Fruit fly (Drosophila melanogaster) ovary, adult (tissue): Measurements from ENCODE around the gene ChAT.

ENCODE experiments used
- CG17801 ChIP-seq: fragments of 200-800 bp; optimal IDR thresholded peaks from 2 replicates; lab custom pipeline; 2019; ENCODE audit warnings: missing biosample characterization, mild to moderate bottlenecking, missing genetic modification characterization, moderate library complexity; ENCODE audit not compliant: partially characterized antibody

ChAT gene

DNA sequence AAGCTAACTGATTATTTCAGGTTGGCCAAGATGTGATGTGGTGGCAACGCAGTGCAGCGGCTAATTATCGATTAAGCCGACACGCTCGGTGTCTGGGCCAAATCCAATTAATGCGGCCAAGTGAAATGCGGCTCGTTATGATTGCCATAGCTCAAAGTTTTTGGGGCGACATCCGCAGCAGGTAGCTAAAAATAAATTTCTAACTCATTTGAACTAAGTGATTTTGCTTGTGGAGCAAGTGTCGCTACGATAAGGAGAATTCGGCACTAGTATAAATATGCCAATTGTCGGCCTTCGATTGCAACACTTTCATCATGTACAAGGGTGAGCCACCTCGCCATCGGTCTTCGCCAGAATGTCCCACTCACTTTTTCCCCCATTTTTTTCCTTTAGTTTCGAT, 10.3 kb upstream of the ChAT start, which contains the start of gene CG34282:
Gene CG34282 (plus strand): TSS at position 301 of the 400 bp plus-strand sequence.
- TF ChIP-seq CG17801 (GFP tag; lab: Kevin White, UChicago) = no peak

DNA sequence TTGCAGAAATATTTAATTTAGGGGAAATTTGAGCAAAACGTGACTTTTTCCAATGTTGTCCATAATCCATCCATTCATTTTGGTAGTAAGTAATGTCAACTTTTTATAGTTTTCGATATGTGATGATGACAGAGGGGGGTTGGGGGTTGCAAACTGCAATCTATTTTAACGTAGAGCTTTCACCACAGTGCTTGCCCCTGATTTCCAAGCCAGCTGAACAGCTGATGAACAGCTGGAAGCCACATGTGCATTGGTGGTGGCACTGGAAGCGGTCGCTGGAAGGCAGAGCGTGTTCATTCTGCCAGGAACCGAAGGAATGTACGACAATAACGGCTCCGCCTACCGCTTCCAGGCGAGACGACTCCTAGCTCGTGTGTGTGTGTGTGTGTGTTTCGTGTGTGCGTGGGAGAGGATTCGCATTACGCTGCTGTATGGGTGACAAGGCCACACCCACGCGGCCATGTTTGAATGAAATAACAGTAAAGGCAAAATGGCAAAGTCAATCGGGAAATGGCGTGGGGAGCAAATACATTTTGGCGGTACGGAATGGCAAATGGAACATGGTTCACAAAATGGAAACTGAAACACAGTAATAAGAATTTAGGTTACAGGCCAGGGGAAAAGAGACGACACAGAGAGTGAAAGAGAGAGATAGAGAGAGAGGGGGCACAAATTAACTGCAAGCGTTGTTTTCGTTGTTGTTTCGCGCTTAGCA, 6.3 kb upstream of the ChAT start:
- no peak for TF ChIP-seq CG17801 (GFP tag; lab: Kevin White, UChicago)

DNA sequence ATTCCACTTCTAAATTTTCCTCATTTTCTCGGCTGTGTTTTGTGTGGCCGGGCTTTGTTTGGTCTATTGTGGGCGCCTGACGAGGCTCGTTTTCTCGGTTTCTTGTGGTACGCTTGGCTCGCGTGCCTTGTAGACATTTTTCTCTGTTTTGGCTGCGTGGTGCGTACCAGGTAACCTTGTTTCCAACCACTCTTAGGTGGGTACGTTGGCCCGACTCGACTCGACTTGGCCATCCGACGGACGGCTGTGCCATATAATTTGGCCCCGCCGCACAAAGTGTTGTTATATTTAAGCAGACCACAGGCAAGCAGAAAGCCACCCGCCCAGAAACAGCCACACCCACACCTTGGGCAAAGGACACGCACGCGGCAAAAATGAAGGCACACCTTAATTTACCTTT, 1.8 kb upstream of the ChAT start:
- TF ChIP-seq CG17801 (GFP tag; lab: Kevin White, UChicago) = no peak

DNA sequence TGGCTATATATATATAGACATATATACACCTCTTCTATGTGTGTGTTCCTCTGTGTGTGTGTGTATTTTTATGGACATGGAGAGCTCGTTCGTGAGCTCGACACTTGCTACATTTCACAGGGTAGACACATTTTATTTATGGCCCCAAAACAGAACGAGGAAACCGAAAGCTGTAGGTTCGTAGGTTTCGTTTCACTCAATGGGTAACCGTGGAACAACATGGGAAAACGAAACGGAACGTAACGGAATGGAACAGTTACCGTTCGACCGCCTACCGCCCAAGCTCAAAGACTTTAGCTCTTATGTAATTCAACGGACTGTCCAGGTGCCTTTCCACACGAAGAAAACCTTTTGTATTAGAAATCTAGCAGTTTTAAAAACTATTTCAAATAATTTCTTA, 988 bp downstream of the ChAT start:
- TF ChIP-seq CG17801 (GFP tag; lab: Kevin White, UChicago) = no peak

DNA sequence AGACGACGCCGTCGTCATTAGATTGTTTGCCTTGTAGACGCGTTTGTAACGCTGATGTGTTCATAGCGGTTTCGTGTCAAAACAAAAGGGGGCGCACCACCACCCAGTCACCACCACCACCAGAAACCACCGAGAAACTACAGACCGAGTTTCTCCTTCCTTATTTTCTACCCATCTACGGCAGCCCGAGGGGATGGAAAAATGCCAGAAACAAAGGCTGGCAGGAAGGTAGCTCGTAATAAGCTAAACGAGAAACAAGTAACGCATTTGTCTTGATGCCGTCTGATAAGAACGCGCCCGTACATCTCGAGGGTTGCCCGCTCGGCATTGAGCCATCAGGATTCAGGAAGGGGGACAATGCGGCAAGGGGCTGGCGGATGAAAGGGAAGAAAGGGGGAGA, 2.2 kb downstream of the ChAT start:
- TF ChIP-seq CG17801 (GFP tag; lab: Kevin White, UChicago) = no peak

DNA sequence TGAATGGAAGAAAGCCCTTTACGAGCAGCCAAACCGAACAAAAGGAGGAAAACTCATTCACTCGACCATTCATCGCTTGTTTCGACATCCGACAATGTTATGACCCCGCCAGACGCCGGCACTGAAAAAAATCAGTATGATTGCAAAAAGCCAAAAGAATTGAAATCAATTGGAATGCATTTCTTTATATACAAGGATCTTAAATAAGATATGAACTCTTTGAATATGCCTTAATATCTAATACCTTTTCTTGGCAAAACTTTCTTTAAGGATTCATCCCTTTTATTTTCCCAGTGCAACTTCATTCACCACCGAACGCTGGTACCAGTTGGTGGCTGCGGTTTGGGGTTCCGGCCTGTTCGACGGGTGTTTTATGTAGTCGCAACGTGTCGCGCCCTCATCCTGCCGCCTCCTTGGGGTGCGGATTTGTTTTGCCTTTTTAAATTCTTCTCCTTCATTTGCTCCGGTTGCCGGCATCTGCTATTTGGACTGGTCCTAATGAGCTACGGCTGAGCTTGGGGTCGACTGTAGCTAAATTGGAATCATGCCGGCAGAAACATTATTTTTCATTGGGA, 14.6 kb downstream of the ChAT start:
- TF ChIP-seq CG17801 (GFP tag; lab: Kevin White, UChicago) = no peak

DNA sequence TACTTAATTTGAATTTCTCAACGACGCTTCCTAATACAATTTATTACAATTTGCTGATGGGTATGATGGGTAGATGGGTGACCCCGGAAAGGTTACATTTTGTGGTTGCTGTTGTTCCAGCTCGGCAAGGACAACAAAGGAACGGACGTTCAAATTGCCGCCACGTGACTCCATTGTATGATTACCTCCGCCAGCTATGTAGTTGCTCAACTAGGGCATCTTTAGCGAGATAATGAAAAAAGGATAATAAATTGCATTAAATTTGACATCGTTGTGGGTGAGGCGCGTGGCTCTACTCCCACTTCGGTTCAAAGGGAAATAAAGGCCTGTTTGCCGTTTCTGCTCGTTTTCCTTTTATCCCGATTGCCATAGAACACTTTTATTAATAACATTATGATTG, 16.1 kb downstream of the ChAT start:
- no peak for TF ChIP-seq CG17801 (GFP tag; lab: Kevin White, UChicago)

DNA sequence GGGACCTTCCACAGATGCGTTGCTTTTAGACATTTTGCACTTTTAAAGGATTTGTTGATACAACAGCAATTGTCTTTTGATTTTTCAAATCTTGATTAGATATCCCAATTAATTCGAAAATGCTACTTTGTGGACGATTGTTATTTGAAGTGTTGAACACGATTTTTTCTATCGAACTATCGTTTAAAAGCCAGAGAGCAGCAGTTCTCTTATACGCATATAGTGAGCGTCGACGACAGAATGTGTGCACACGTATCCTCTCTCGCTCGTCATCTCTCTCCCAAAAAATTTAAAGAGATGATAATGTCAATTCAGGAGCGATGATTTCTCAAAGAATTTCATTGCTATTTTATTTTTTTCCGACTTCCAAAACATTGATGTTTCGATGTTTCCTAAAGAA, 17.2 kb downstream of the ChAT start, which contains the start of gene CG34283:
Gene CG34283 (minus strand): TSS at position 101 of the 400 bp plus-strand sequence.
- no peak for TF ChIP-seq CG17801 (GFP tag; lab: Kevin White, UChicago)

DNA sequence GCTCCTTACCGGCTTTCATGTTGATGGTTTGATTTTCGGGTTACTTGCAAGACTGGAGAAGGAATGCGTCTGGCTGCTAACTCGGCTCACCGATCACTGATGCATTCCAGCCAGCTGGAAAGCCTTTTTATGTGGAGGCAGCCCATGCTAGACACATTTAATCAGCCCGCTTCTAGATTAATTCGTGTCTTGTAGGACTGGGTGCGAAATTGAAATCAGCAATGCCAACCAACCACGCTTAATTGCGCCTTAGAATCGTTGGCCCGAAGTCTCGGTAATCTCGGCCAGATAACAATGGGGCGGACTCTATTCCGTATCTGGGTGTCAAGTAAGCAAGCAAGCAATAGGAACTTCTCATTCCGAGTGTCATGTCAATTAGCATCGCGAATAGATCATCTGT, 21.0 kb downstream of the ChAT start, which contains the start of gene CG7714:
Gene CG7714 (minus strand): TSS at position 101 of the 400 bp plus-strand sequence.
- TF ChIP-seq CG17801 (GFP tag; lab: Kevin White, UChicago) = no peak

DNA sequence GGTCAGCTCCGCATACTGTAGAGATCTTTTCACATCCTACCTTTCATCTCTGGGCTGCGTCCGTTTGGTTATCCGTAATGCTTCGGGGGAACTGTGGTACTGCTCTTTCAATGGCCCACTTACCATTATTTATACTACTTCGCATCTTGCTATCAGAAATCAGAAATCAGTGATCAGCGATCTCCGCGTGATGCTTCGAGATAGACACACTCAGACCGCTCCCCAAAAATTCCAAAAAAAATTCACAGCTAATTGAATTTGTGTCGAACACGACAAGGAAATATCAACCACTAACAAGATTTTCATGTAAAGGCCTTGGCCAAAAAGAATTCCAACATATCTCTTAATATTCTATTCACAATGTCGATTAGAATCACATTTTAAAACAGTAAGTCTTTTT, 23.1 kb downstream of the ChAT start, which contains the start of gene CG7715:
Gene CG7715 (minus strand): TSS at position 101 of the 400 bp plus-strand sequence.
- no peak for TF ChIP-seq CG17801 (GFP tag; lab: Kevin White, UChicago)

DNA sequence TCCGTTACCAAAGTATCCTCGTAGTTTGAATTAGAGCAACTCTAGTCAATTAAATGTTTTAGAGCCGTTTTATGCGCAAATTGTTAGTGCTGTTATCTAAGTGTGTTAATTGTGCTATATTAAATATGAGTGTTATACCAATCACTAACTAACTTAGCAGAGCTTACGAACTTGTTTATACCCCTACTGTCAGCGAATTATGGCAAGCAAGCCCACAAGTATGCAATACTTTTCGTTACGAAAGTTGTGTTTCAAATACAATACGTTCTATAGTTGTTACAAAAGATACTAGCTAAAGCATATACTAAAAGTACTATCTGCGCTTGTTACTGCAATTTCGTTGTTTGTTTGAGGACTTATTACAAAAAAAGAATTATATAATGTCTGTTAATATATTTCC, 25.9 kb downstream of the ChAT start:
- TF ChIP-seq CG17801 (GFP tag; lab: Kevin White, UChicago) = no peak

DNA sequence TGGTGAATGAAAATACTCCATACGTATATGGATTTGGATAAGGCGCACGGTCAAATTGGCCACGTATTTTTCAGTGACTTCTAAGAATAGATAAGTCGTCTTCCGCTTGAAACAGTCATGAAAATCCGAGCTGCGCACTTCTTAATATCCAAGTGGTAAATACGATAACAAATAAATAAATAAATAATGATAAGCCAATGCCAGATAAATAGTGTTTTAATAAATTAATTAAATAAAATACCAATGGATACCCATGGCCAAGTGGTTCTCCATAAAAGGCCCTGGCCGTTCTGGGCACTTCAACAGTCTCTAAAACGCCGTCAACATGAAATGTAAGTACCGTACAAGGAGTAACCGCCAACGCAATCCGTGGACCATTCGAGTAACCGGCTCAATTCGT, 27.1 kb downstream of the ChAT start, which contains the start of gene CG14302:
Gene CG14302 (plus strand): TSS at position 301 of the 400 bp plus-strand sequence.
- TF ChIP-seq CG17801 (GFP tag; lab: Kevin White, UChicago) = no peak

DNA sequence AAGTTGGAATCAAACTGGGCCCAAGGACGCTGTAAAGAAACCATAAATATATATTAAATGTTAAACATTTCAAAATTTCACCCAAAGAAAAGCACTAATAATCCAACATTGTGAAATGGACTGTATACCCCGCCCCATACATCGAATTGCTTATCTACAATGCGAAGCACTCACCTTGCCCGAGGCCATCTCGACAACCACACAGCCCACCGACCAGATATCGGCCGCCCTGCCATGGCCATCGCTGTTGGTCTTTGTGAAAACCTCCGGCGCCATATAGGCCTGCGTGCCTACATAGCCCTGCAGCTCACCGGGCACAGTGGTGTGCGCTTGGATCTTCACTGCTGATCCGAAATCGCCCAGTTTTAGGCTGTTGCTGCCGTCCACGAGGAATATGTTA, 28.3 kb downstream of the ChAT start:
- TF ChIP-seq CG17801 (GFP tag; lab: Kevin White, UChicago) = no peak

DNA sequence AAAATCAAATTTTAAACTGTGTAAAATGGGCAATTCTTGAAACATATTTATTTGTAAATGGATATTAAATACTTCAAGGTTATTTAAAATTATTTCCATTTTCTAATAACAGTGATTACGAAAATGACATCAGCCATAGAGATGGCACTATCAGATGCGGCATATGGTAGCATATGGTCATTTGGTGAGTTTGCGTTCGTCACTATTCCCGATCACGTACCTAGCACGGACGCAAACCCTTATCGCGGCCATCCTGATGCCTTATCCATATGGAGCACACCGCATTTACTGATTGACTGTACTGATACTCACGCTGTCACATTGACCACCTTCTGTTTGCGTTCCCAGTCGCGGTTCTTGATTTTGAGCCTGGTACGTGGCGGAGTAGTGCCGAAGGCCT, 32.8 kb downstream of the ChAT start:
- no peak for TF ChIP-seq CG17801 (GFP tag; lab: Kevin White, UChicago)

DNA sequence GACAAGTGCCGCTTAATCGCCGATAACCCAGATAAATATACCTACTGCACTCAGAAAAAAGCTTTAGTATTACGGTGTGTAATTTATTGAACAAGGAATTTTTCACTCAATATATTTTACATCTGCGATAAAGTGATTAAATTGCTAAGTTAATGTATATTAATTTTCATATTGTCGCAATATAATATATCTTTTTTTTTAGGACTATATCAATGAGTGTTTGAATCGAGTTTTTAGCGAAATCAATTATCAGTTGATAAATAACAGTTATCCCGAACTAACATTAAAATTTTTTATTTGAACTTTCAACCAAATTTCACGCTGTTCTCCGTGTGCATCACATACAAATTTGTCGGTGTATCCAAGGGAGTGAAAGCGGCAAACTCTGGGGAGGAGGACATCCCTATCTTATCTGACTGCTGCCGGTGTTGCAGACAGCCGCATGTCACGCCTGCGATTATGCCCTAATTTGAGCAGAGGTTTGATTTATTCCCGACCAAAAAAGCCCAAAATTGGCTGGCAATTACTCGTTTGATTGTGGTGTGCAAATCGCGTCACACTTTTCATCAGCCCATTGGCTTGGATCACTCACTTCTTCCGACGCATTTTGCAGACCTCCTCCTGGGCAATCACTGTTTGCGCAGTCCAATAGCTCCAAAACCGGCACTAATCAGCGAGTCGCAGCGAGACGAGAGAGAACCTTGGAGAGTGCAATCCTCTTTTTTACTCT, 33.6 kb downstream of the ChAT start:
- no peak for TF ChIP-seq CG17801 (GFP tag; lab: Kevin White, UChicago)
